Worm (Caenorhabditis elegans): Measurements from ENCODE around the gene droe-8.
A peak's percentile ranks its signal among the peaks of the same experiment; 100 is the strongest.
"Not testable (repeated sequence)": the region's sequence is repeated elsewhere in the genome, so short reads cannot be mapped to it uniquely, and the experiment has no call there.

Gene droe-8

ce11 chrV:8687707-8688106 lies 38.6 kb upstream of the droe-8 start, which contains the start of gene ZC190.8:
Gene ZC190.8 (minus strand): TSS chrV:8687807.
- no peak for TF ChIP-seq ztf-7 (tag; optimal IDR thresholded peaks at IDR 0.05)
- TF ChIP-seq F37D6.2 (tag; optimal IDR thresholded peaks at IDR 0.05), result no peak
- TF ChIP-seq aha-1 (tag), result peak; percentile 23
- no peak for TF ChIP-seq nhr-28 (tag; optimal IDR thresholded peaks at IDR 0.05)
- TF ChIP-seq daf-12 (tag; optimal IDR thresholded peaks at IDR 0.05), result no peak
- TF ChIP-seq nhr-48 (tag; optimal IDR thresholded peaks at IDR 0.05), result no peak

- not testable (repeated sequence) for TF ChIP-seq ama-1 (optimal IDR thresholded peaks at IDR 0.05); ceh-44 (GFP tag; IDR thresholded peaks at IDR 0.05); lsy-2 (tag; optimal IDR thresholded peaks at IDR 0.05)
Measured at ce11 chrV:8696218-8696617, 30.1 kb upstream of the droe-8 start, which contains the start of gene ZC190.10. Gene ZC190.10 (minus strand): TSS chrV:8696318.

- no peak for TF ChIP-seq egl-43 (GFP tag; IDR thresholded peaks at IDR 0.05)
- no peak for TF ChIP-seq mxl-2 (GFP tag; conservative IDR thresholded peaks at IDR 0.05)
- no peak for TF ChIP-seq rbr-2 (tag; optimal IDR thresholded peaks at IDR 0.05)
- no peak for TF ChIP-seq zfp-2 (tag; optimal IDR thresholded peaks at IDR 0.05)
- no peak for TF ChIP-seq F26F4.8 (GFP tag; conservative IDR thresholded peaks at IDR 0.05)
- no peak for TF ChIP-seq ZK337.2 (GFP tag; IDR thresholded peaks at IDR 0.05)
- TF ChIP-seq lin-13 (GFP tag; optimal IDR thresholded peaks at IDR 0.05), result no peak
Measured at ce11 chrV:8711910-8712309, 14.4 kb upstream of the droe-8 start, which contains the start of gene ZC178.2. Gene ZC178.2 (minus strand): TSS chrV:8712010.

- peak; percentile 67 for TF ChIP-seq fkh-10 (GFP tag; optimal IDR thresholded peaks at IDR 0.05)
- TF ChIP-seq D1046.2 (GFP tag; IDR thresholded peaks at IDR 0.05), result no peak
- TF ChIP-seq ces-1 (GFP tag; optimal IDR thresholded peaks at IDR 0.05), result peak; percentile 84
- TF ChIP-seq hlh-11 (tag; optimal IDR thresholded peaks at IDR 0.05), result no peak
- no peak for TF ChIP-seq lin-29 (GFP tag; IDR thresholded peaks at IDR 0.05)
- no peak for TF ChIP-seq lsy-2 (tag; optimal IDR thresholded peaks at IDR 0.05)
- no peak for TF ChIP-seq F10B5.3 (tag; optimal IDR thresholded peaks at IDR 0.05)
- no peak for TF ChIP-seq attf-4 (tag; optimal IDR thresholded peaks at IDR 0.05)
- TF ChIP-seq ceh-32 (tag; optimal IDR thresholded peaks at IDR 0.05; ENCODE audit: poor library complexity), result no peak
- no peak for TF ChIP-seq ztf-7 (tag; optimal IDR thresholded peaks at IDR 0.05)
- no peak for TF ChIP-seq ZK337.2 (GFP tag; IDR thresholded peaks at IDR 0.05)
- TF ChIP-seq nhr-76 (tag; optimal IDR thresholded peaks at IDR 0.05), result no peak
- TF ChIP-seq duxl-1 (tag; optimal IDR thresholded peaks at IDR 0.05; ENCODE audit: poor library complexity), result no peak
- no peak for TF ChIP-seq tag-97 (GFP tag; IDR thresholded peaks at IDR 0.05)
- TF ChIP-seq nhr-28 (tag; optimal IDR thresholded peaks at IDR 0.05), result no peak
Measured at ce11 chrV:8716175-8716574, 10.2 kb upstream of the droe-8 start, which contains the start of gene glr-5. Gene glr-5 (plus strand): TSS chrV:8716495.

- TF ChIP-seq nhr-237 (tag; optimal IDR thresholded peaks at IDR 0.05) (no peak), unc-62 (GFP tag; optimal IDR thresholded peaks at IDR 0.05 in 1 of 2) (peak in 1 of 2 experiments; percentile 97), unc-62 (tag; optimal IDR thresholded peaks at IDR 0.05) (no peak)
Measured at ce11 chrV:8718399-8718798, 7.9 kb upstream of the droe-8 start.

- not testable (repeated sequence) for TF ChIP-seq daf-19 (GFP tag; conservative IDR thresholded peaks at IDR 0.05); mes-2 (tag; optimal IDR thresholded peaks at IDR 0.05; ENCODE audit: poor library complexity, severe bottlenecking); snpc-4 (tag; optimal IDR thresholded peaks at IDR 0.05)
Measured at ce11 chrV:8722160-8722559, 4.2 kb upstream of the droe-8 start, which contains the start of gene ZC196.8. Gene ZC196.8 (minus strand): TSS chrV:8722260.

All from whole organism, L4 larva.